Fruit fly (Drosophila melanogaster) whole organism, adult: ENCODE results near the gene Tehao.

Source experiments
- CG11617 ChIP-seq: fragments of 200-800 bp; sonication (Bioruptor generic); optimal IDR thresholded peaks from 2 replicates; lab custom pipeline; 2017; ENCODE audit warnings: mild to moderate bottlenecking, missing biosample characterization, missing genetic modification reagents, missing genetic modification characterization
- CG12768 ChIP-seq: fragments of 200-800 bp; sonication (Bioruptor generic); optimal IDR thresholded peaks from 2 replicates; lab custom pipeline; 2017; ENCODE audit warnings: missing biosample characterization, missing genetic modification characterization, mild to moderate bottlenecking, moderate library complexity, missing genetic modification reagents
- CG14711 ChIP-seq: fragments of 200-800 bp; sonication (Bioruptor generic); optimal IDR thresholded peaks from 2 replicates; lab custom pipeline; 2018; ENCODE audit warnings: missing biosample characterization, mild to moderate bottlenecking, missing genetic modification characterization, moderate library complexity
- CG1620 ChIP-seq: fragments of 200-800 bp; sonication (Bioruptor generic); optimal IDR thresholded peaks from 2 replicates; lab custom pipeline; 2016; ENCODE audit warnings: missing biosample characterization, missing genetic modification characterization
- CG33017 ChIP-seq: fragments of 200-800 bp; sonication (Bioruptor generic); optimal IDR thresholded peaks from 2 replicates; lab custom pipeline; 2018; ENCODE audit warnings: missing biosample characterization, mild to moderate bottlenecking, missing genetic modification characterization, moderate library complexity
- CG5204 ChIP-seq: fragments of 200-800 bp; sonication (Bioruptor generic); optimal IDR thresholded peaks from 2 replicates; lab custom pipeline; 2016; ENCODE audit warnings: missing biosample characterization, missing genetic modification characterization
- CG7045 ChIP-seq: fragments of 200-800 bp; sonication (Bioruptor generic); optimal IDR thresholded peaks from 2 replicates; lab custom pipeline; 2017; ENCODE audit warnings: missing biosample characterization, mild to moderate bottlenecking, missing genetic modification characterization
- CG7101 ChIP-seq: fragments of 200-800 bp; sonication (Bioruptor generic); optimal IDR thresholded peaks from 2 replicates; lab custom pipeline; 2018; ENCODE audit warnings: missing biosample characterization, mild to moderate bottlenecking, missing genetic modification characterization, moderate library complexity
- Clk ChIP-seq: fragments of 200-800 bp; sonication (Bioruptor generic); optimal IDR thresholded peaks from 2 replicates; lab custom pipeline; 2017; ENCODE audit warnings: missing biosample characterization, missing genetic modification characterization
- Crg-1 ChIP-seq: fragments of 200-800 bp; sonication (Bioruptor generic); optimal IDR thresholded peaks from 2 replicates; lab custom pipeline; 2016; ENCODE audit warnings: missing biosample characterization, missing genetic modification characterization
- Hr96 ChIP-seq: fragments of 200-800 bp; sonication (Bioruptor generic); optimal IDR thresholded peaks from 2 replicates; lab custom pipeline; 2016; ENCODE audit warnings: missing biosample characterization, missing genetic modification characterization
- Mnt ChIP-seq: fragments of 200-800 bp; sonication (Bioruptor generic); optimal IDR thresholded peaks from 2 replicates; lab custom pipeline; 2016; ENCODE audit warnings: missing biosample characterization, mild to moderate bottlenecking, missing genetic modification characterization
- bab1 ChIP-seq: fragments of 200-800 bp; sonication (Bioruptor generic); optimal IDR thresholded peaks from 3 replicates; lab custom pipeline; 2019; ENCODE audit warnings: missing biosample characterization, mild to moderate bottlenecking, missing genetic modification characterization, moderate library complexity
- cic ChIP-seq: fragments of 200-800 bp; sonication (Bioruptor generic); optimal IDR thresholded peaks from 2 replicates; lab custom pipeline; 2017; ENCODE audit warnings: missing biosample characterization, mild to moderate bottlenecking, missing genetic modification characterization, moderate library complexity
- cnc ChIP-seq, 2 experiments: fragments of >200 bp; optimal IDR thresholded peaks; 2 replicates each; lab custom pipeline; 2017
- kay ChIP-seq: fragments of 200-800 bp; sonication (Bioruptor generic); peaks from one replicate; lab custom pipeline; 2016; ENCODE audit warnings: missing biosample characterization, missing genetic modification characterization, borderline replicate concordance
- ovo ChIP-seq: fragments of 200-800 bp; sonication (Bioruptor generic); optimal IDR thresholded peaks from 2 replicates; lab custom pipeline; 2016; ENCODE audit warnings: missing biosample characterization, missing genetic modification characterization
- pad ChIP-seq: fragments of 200-800 bp; sonication (Bioruptor generic); optimal IDR thresholded peaks from 3 replicates; lab custom pipeline; 2017; ENCODE audit warnings: missing biosample characterization, missing genetic modification characterization, mild to moderate bottlenecking, moderate library complexity, missing genetic modification reagents
- tj ChIP-seq: fragments of 200-800 bp; sonication (Bioruptor generic); optimal IDR thresholded peaks from 3 replicates; lab custom pipeline; 2017; ENCODE audit warnings: missing biosample characterization, mild to moderate bottlenecking, missing genetic modification characterization, moderate library complexity
- toe ChIP-seq: fragments of 200-800 bp; sonication (Bioruptor generic); optimal IDR thresholded peaks from 2 replicates; lab custom pipeline; 2016; ENCODE audit warnings: missing biosample characterization, missing genetic modification characterization

Tehao gene

DNA sequence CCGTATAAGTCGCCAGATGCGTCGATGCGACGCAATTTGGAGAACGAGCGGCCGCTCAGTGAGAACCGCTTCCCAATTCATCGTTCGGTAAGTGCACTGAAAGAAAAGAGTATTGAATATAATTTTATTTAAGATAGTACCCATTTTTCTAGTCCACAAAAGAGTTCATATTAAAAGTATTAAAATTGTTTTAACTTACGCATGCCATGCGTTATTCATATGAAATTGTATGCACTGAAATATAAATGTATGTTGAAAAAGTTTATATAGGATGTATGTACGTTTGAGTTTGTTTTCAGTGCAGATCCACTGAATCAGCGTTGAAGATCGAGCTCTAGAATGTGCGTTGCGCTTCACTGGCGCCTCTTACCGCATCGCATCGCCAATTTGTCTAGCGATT lies 35.9 kb upstream of the Tehao start:
- TF ChIP-seq tj (GFP tag; lab: Kevin White, UChicago) (no peak), bab1 (GFP tag; lab: Kevin White, UChicago) (peak; percentile 54), CG5204 (GFP tag; lab: Kevin White, UChicago) (peak; percentile 7), CG14711 (tag; lab: Kevin White, UChicago) (no peak), Hr96 (no peak), kay (no peak), ovo (GFP tag; lab: Kevin White, UChicago) (no peak), CG7101 (peak; percentile 25), CG33017 (tag; lab: Kevin White, UChicago) (peak; percentile 0), Crg-1 (GFP tag; lab: Kevin White, UChicago) (no peak), CG11617 (no peak), CG12768 (GFP tag; lab: Kevin White, UChicago) (no peak), cic (no peak), pad (GFP tag; lab: Kevin White, UChicago) (no peak), Clk (GFP tag; lab: Kevin White, UChicago) (no peak), cnc (optimal IDR thresholded peaks at IDR 0.05; lab: Kevin White, UChicago) (no peak), Mnt (GFP tag; lab: Kevin White, UChicago) (no peak), CG7045 (GFP tag; lab: Kevin White, UChicago) (no peak), CG1620 (no peak), toe (peak; percentile 37)

DNA sequence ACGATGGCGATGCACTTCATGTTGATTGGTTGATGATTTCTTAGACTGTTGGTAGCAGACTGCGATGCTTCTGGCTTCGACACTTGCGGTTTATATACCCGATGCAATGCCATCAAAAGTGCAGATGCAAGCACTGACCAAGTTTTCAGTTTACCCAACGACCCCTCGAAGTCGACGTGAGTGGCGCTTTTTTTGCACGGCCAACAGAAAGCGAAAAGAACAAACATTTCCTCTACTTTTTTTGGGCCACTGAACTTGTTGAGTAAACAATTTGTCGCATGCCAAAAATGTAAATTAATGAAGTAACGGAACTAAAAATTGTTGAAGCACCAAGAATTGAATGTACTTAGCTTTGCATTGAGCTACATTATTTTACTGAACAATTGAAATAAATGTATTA lies 23.9 kb upstream of the Tehao start, which contains the start of gene Vm34Ca:
Gene Vm34Ca (minus strand): TSS at position 66 of the 400 bp plus-strand sequence.
- peak; percentile 99 for TF ChIP-seq tj (GFP tag; lab: Kevin White, UChicago)
- TF ChIP-seq CG5204 (GFP tag; lab: Kevin White, UChicago) = no peak
- no peak for TF ChIP-seq cic
- TF ChIP-seq toe = no peak
- TF ChIP-seq CG33017 (tag; lab: Kevin White, UChicago) = no peak
- no peak for TF ChIP-seq Clk (GFP tag; lab: Kevin White, UChicago)
- TF ChIP-seq CG12768 (GFP tag; lab: Kevin White, UChicago) = no peak
- TF ChIP-seq CG11617 = no peak
- TF ChIP-seq bab1 (GFP tag; lab: Kevin White, UChicago) = peak; percentile 49
- TF ChIP-seq Mnt (GFP tag; lab: Kevin White, UChicago) = no peak
- no peak for TF ChIP-seq cnc (optimal IDR thresholded peaks at IDR 0.05; lab: Kevin White, UChicago)
- TF ChIP-seq kay = no peak

- TF ChIP-seq CG1620 (no peak), kay (no peak), CG11617 (no peak), Hr96 (no peak), pad (GFP tag; lab: Kevin White, UChicago) (no peak), CG7045 (GFP tag; lab: Kevin White, UChicago) (no peak), CG33017 (tag; lab: Kevin White, UChicago) (no peak), Crg-1 (GFP tag; lab: Kevin White, UChicago) (no peak)
Observed at dm6 chr2L:13412219-13412618, 23.2 kb upstream of the Tehao start, which contains the start of gene Flad2. Gene Flad2 (plus strand): TSS chr2L:13412519.

dm6 chr2L:13414525-13415481 lies 20.6 kb upstream of the Tehao start, which contains the start of the genes CG16956, CG42784 and CG43850:
Gene CG16956 (minus strand): TSS chr2L:13414575.
Gene CG42784 (plus strand): TSS chr2L:13415431.
Gene CG43850 (plus strand): TSS chr2L:13415431.
- peak; percentile 60 for TF ChIP-seq CG7045 (GFP tag; lab: Kevin White, UChicago)
- peak; percentile 19 for TF ChIP-seq CG5204 (GFP tag; lab: Kevin White, UChicago)
- no peak for TF ChIP-seq pad (GFP tag; lab: Kevin White, UChicago)
- TF ChIP-seq ovo (GFP tag; lab: Kevin White, UChicago) = peak; percentile 0
- TF ChIP-seq CG11617 = no peak
- peak; percentile 6 for TF ChIP-seq Hr96

DNA sequence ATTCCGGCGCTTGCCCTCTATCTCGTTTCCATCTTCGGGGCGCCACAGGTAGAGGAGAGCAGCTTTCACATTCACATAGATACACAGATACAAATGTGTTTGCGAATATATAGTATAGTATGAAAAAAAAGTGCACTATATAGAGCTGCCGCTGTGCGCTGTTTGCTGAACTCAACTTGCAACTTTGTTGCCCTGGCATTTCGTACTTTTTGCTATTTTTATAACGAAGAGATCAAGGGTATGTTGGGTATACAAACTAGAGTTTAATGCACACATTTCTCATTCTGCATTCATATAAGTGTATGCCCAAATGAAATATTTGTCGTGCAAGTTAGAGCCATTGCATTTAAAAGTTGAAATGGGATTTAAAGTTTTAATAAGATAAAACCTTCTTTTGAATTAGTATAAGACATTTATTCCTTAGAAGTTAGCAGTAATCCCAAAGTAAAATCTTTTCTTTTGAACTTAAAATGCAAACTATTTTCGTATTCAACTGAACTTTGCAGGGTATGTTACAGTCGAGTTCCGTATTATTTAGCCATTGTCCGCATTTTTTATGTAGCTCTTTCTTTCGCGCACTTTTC lies 4.4 kb upstream of the Tehao start:
- no peak for TF ChIP-seq CG14711 (tag; lab: Kevin White, UChicago)
- TF ChIP-seq Mnt (GFP tag; lab: Kevin White, UChicago) = no peak
- no peak for TF ChIP-seq ovo (GFP tag; lab: Kevin White, UChicago)
- no peak for TF ChIP-seq tj (GFP tag; lab: Kevin White, UChicago)
- TF ChIP-seq CG7045 (GFP tag; lab: Kevin White, UChicago) = no peak
- TF ChIP-seq CG33017 (tag; lab: Kevin White, UChicago) = no peak
- no peak for TF ChIP-seq bab1 (GFP tag; lab: Kevin White, UChicago)
- no peak for TF ChIP-seq CG7101
- no peak for TF ChIP-seq pad (GFP tag; lab: Kevin White, UChicago)
- TF ChIP-seq cic = no peak
- no peak for TF ChIP-seq Clk (GFP tag; lab: Kevin White, UChicago)
- TF ChIP-seq CG1620 = no peak
- TF ChIP-seq toe = no peak
- TF ChIP-seq cnc (optimal IDR thresholded peaks at IDR 0.05; lab: Kevin White, UChicago) = no peak
- TF ChIP-seq CG12768 (GFP tag; lab: Kevin White, UChicago) = no peak
- no peak for TF ChIP-seq CG11617
- no peak for TF ChIP-seq kay
- TF ChIP-seq Hr96 = no peak
- no peak for TF ChIP-seq Crg-1 (GFP tag; lab: Kevin White, UChicago)

DNA sequence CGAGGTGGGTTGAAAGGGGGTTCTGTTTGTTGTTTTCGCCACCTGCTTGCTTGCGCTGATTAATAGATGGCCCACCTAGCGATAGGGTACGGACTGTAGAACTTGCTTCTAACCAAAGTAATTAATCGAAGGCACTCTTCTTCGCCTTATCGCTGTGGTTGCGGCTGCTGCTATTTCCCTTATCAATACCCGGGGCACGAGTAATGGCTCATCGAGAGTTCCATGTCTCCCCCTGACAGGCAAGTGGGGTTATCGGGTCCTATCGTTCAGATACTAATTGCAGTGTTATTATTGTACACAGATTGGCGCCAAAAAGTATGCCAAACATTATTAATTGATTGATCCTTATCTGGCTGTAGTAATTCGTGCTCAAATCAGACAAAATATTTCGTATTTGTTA lies 1.4 kb downstream of the Tehao start:
- TF ChIP-seq cic (peak; percentile 25), cnc (optimal IDR thresholded peaks at IDR 0.05; lab: Kevin White, UChicago) (no peak), Mnt (GFP tag; lab: Kevin White, UChicago) (peak; percentile 30), Crg-1 (GFP tag; lab: Kevin White, UChicago) (no peak), CG1620 (no peak), kay (peak; percentile 83), ovo (GFP tag; lab: Kevin White, UChicago) (no peak), tj (GFP tag; lab: Kevin White, UChicago) (no peak), Hr96 (no peak)
